Worm (Caenorhabditis elegans): ENCODE results near the gene spp-22.
A peak's percentile ranks its signal among the peaks of the same experiment; 100 is the strongest.

spp-22 gene

DNA sequence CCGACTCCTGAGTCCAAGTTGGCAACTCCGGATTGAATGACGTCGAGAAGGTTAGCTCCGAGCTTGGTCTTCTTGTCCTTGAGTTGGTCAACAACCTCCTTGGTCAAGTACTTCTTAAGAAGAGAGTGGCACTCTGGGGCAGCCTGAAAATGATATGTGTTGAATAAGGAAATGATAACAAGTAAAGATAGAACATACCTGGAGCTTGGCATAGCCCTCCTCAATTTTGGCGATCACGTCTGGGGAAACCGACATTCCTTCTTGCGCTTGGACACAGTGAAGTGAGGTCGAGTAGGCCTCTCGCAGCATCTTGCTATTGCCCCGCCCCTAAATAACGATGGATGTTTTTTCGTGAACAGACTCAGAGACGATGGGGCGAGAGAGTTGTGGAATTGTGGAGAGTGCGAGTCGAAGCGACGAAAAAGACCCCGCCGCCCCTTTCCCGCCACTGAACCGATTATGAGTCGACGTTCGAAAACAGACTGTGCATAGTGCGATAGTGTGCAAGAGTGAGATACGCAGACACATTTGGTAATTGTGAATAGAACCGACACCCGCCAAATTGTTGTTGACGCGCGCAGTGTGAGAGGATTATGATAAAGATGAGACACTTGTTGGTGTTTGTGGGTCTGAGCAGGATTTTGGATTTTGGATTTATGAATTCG is 20.8 kb downstream of the spp-22 start (continued):
- TF ChIP-seq ekl-4 (GFP tag; IDR thresholded peaks at IDR 0.05) (0 out of 2 replicates have a peak, but pooled peaks have one; percentile 32), efl-1 (GFP tag; optimal IDR thresholded peaks at IDR 0.05) (peak; percentile 71), dpff-1 (tag; optimal IDR thresholded peaks at IDR 0.05) (no peak), ztf-28 (GFP tag; IDR thresholded peaks at IDR 0.05) (0 out of 2 replicates have a peak, but pooled peaks have one; percentile 45), mxl-1 (tag; optimal IDR thresholded peaks at IDR 0.05) (no peak), ztf-3 (GFP tag; optimal IDR thresholded peaks at IDR 0.05) (no peak), ccch-3 (GFP tag; optimal IDR thresholded peaks at IDR 0.05) (no peak), ama-1 (optimal IDR thresholded peaks at IDR 0.05) (peak; percentile 83), ama-1 (GFP tag; optimal IDR thresholded peaks at IDR 0.05) (no peak), snpc-4 (GFP tag; optimal IDR thresholded peaks at IDR 0.05) (no peak), snpc-4 (tag; optimal IDR thresholded peaks at IDR 0.05) (peak in 1 of 4 experiments; percentile 2), hmg-20 (GFP tag; IDR thresholded peaks at IDR 0.05) (no peak), attf-6 (GFP tag; IDR thresholded peaks at IDR 0.05) (no peak), hrde-1 (tag; optimal IDR thresholded peaks at IDR 0.05; ENCODE audit: borderline replicate concordance) (no peak), die-1 (tag; optimal IDR thresholded peaks at IDR 0.05) (no peak), F10E7.11 (tag; optimal IDR thresholded peaks at IDR 0.05) (no peak), F37B4.10 (GFP tag; IDR thresholded peaks at IDR 0.05) (no peak), lin-26 (GFP tag; IDR thresholded peaks at IDR 0.05) (no peak), cebp-2 (GFP tag; IDR thresholded peaks at IDR 0.05) (no peak), ceh-79 (tag; optimal IDR thresholded peaks at IDR 0.05) (no peak), ceh-100 (GFP tag; IDR thresholded peaks at IDR 0.05) (0 out of 2 replicates have a peak, but pooled peaks have one; percentile 6), Y95B8A.8 (GFP tag; IDR thresholded peaks at IDR 0.05) (no peak), mcd-1 (GFP tag; IDR thresholded peaks at IDR 0.05) (peak; percentile 44; the same call in 1 of the 2 replicates), Y53F4B.3 (GFP tag; IDR thresholded peaks at IDR 0.05) (no peak), egrh-3 (GFP tag; IDR thresholded peaks at IDR 0.05) (no peak), ceh-58 (GFP tag; IDR thresholded peaks at IDR 0.05) (no peak), somi-1 (GFP tag; optimal IDR thresholded peaks at IDR 0.05) (no peak), snpc-1.3 (tag; optimal IDR thresholded peaks at IDR 0.05; ENCODE audit: insufficient read depth) (no peak), C17E4.6 (GFP tag; IDR thresholded peaks at IDR 0.05) (no peak), nhr-120 (GFP tag; IDR thresholded peaks at IDR 0.05) (no peak), nhr-179 (tag; optimal IDR thresholded peaks at IDR 0.05) (no peak), nfyb-1 (GFP tag; IDR thresholded peaks at IDR 0.05) (no peak), ets-4 (GFP tag; optimal IDR thresholded peaks at IDR 0.05) (no peak), dox-1 (GFP tag; IDR thresholded peaks at IDR 0.05) (peak; percentile 68), lsl-1 (GFP tag; optimal IDR thresholded peaks at IDR 0.05) (no peak), F39B2.1 (GFP tag; IDR thresholded peaks at IDR 0.05) (no peak), nhr-90 (tag; optimal IDR thresholded peaks at IDR 0.05) (no peak), lin-40 (tag; optimal IDR thresholded peaks at IDR 0.05) (no peak), K12H6.12 (tag; optimal IDR thresholded peaks at IDR 0.05) (peak; percentile 31), rec-8 (tag; optimal IDR thresholded peaks at IDR 0.05) (no peak), ztf-18 (tag; optimal IDR thresholded peaks at IDR 0.05) (no peak), lin-35 (GFP tag; optimal IDR thresholded peaks at IDR 0.05) (peak in 1 of 3 experiments; percentile 11), ceh-40 (GFP tag; IDR thresholded peaks at IDR 0.05) (no peak), F57C9.4 (tag; optimal IDR thresholded peaks at IDR 0.05) (no peak), hmg-1.2 (GFP tag; IDR thresholded peaks at IDR 0.05) (peak; percentile 92), snpc-1.1 (tag; optimal IDR thresholded peaks at IDR 0.05; ENCODE audit: insufficient read depth) (no peak), lag-1 (GFP tag; IDR thresholded peaks at IDR 0.05) (no peak), rpc-1 (optimal IDR thresholded peaks at IDR 0.05) (no peak), rpc-1 (tag; optimal IDR thresholded peaks at IDR 0.05) (no peak)

Data from whole organism, young adult.